Worm (Caenorhabditis elegans) whole organism, young adult: ENCODE results near the gene T26H5.9.

ENCODE experiments used
- bed-2 ChIP-seq: fragments of 200-800 bp; sonication (Bioruptor generic); IDR thresholded peaks from 2 replicates; pipeline ENCODE4 v1.3.6; 2022; ENCODE audit warnings: missing genetic modification reagents, missing genetic modification characterization, missing compliant biosample characterization
- him-1 ChIP-seq: sonication (generic microtip); optimal IDR thresholded peaks from 2 replicates; lab custom pipeline; 2016; ENCODE audit warnings: missing genotype, missing genetic modification reagents, missing genetic modification characterization, missing compliant biosample characterization
- hlh-26 ChIP-seq: fragments of 200-800 bp; sonication (Bioruptor generic); conservative IDR thresholded peaks from 2 replicates; pipeline ENCODE4 v1.3.6; 2022; ENCODE audit warnings: missing genetic modification reagents, missing genetic modification characterization, missing compliant biosample characterization
- mel-28 ChIP-seq: sonication (generic microtip); optimal IDR thresholded peaks from 2 replicates; lab custom pipeline; 2016; ENCODE audit warnings: borderline replicate concordance, mild to moderate bottlenecking, missing genetic modification characterization, missing compliant biosample characterization
- pha-4 ChIP-seq: fragments of 150-350 bp; sonication (generic microtip); optimal IDR thresholded peaks from 2 replicates; lab custom pipeline; 2014; ENCODE audit warnings: missing biosample characterization, missing genetic modification reagents, missing genetic modification characterization
- snpc-4 ChIP-seq, 5 experiments: fragments of 150-350 bp in 1 of 5; sonication (generic microtip) in 4 of 5; optimal IDR thresholded peaks; 2 replicates each; lab custom pipeline; 2014 to 2018; ENCODE audit warnings: missing genetic modification characterization in 5 of 5, missing biosample characterization in 3 of 5, antibody characterized with exemption in 2 of 5, mild to moderate bottlenecking in 2 of 5, missing compliant biosample characterization in 2 of 5, missing genotype in 2 of 5, moderate library complexity in 2 of 5, missing genetic modification reagents in 1 of 5
- somi-1 ChIP-seq: fragments of 200-800 bp; sonication (Bioruptor generic); optimal IDR thresholded peaks from 2 replicates; lab custom pipeline; 2018; ENCODE audit warnings: mild to moderate bottlenecking, missing genetic modification characterization, missing compliant biosample characterization
- tlf-1 ChIP-seq: fragments of 200-800 bp; sonication (Bioruptor generic); optimal IDR thresholded peaks from 2 replicates; lab custom pipeline; 2018; ENCODE audit warnings: mild to moderate bottlenecking, missing genetic modification characterization, missing compliant biosample characterization
- unc-130 ChIP-seq: sonication (generic microtip); optimal IDR thresholded peaks from 2 replicates; lab custom pipeline; 2016; ENCODE audit warnings: missing genetic modification reagents, missing genetic modification characterization, missing compliant biosample characterization
- unc-62 ChIP-seq: fragments of 150-350 bp; optimal IDR thresholded peaks from 2 replicates; lab custom pipeline; 2014; ENCODE audit warnings: missing biosample characterization, missing genetic modification reagents, missing genetic modification characterization

ce11 chrV:15436133-15436532 lies 8.6 kb upstream of the T26H5.9 start:
- TF ChIP-seq unc-130 (GFP tag; lab: Kevin White, UChicago) (no peak), hlh-26 (GFP tag; lab: Robert Waterston, UW) (no peak), unc-62 (GFP tag; lab: Kevin White, UChicago) (no peak), pha-4 (tag; lab: Kevin White, UChicago) (no peak), bed-2 (GFP tag; lab: Robert Waterston, UW) (no peak), him-1 (tag; lab: Kevin White, UChicago) (no peak), tlf-1 (GFP tag; lab: Kevin White, UChicago) (no peak), somi-1 (GFP tag; lab: Kevin White, UChicago) (no peak), mel-28 (tag; lab: Kevin White, UChicago) (no peak), snpc-4 (GFP tag; optimal IDR thresholded peaks at IDR 0.05; lab: Kevin White, UChicago) (no peak), snpc-4 (tag; optimal IDR thresholded peaks at IDR 0.05; lab: Kevin White, UChicago) (no peak)
